Worm (Caenorhabditis elegans) whole organism, L4 larva: ENCODE data around the gene F20C5.11.

Experiments
- ZK546.5 ChIP-seq, 2 experiments: sonication (generic microtip); optimal IDR thresholded peaks; 2 replicates each; lab custom pipeline; 2017; ENCODE audit warnings: missing biosample characterization in 2 of 2, missing genetic modification characterization in 2 of 2
- ceh-44 ChIP-seq: fragments of 200-800 bp; sonication (Bioruptor generic); IDR thresholded peaks from 2 replicates; pipeline ENCODE4 v1.3.6; 2022; ENCODE audit warnings: missing genetic modification reagents, missing genetic modification characterization, missing compliant biosample characterization
- dmd-9 ChIP-seq: fragments of 200-800 bp; sonication (Bioruptor generic); IDR thresholded peaks from 2 replicates; pipeline ENCODE4 v1.3.6; 2022; ENCODE audit warnings: missing genetic modification reagents, missing genetic modification characterization, missing compliant biosample characterization
- egl-27 ChIP-seq: sonication (generic microtip); optimal IDR thresholded peaks from 3 replicates; lab custom pipeline; 2017; ENCODE audit warnings: missing biosample characterization, missing genetic modification reagents, missing genetic modification characterization
- mdl-1 ChIP-seq, 2 experiments: fragments of 150-350 bp in 1 of 2; sonication (generic microtip) in 1 of 2; optimal IDR thresholded peaks; 2 replicates each; lab custom pipeline; 2014 to 2017; ENCODE audit warnings: missing biosample characterization in 2 of 2, missing genetic modification characterization in 2 of 2
- nhr-102 ChIP-seq: sonication (generic microtip); optimal IDR thresholded peaks from 2 replicates; lab custom pipeline; 2016; ENCODE audit warnings: mild to moderate bottlenecking, missing genetic modification characterization, moderate library complexity, missing compliant biosample characterization
- skn-1 ChIP-seq: fragments of 150-350 bp; optimal IDR thresholded peaks from 2 replicates; lab custom pipeline; 2014; ENCODE audit warnings: missing biosample characterization, missing genetic modification characterization
- unc-39 ChIP-seq: sonication (generic microtip); optimal IDR thresholded peaks from 2 replicates; lab custom pipeline; 2017; ENCODE audit warnings: missing biosample characterization, missing genetic modification characterization
- vab-7 ChIP-seq: fragments of 200-800 bp; sonication (Bioruptor generic); IDR thresholded peaks from 2 replicates; pipeline ENCODE4 v1.3.6; 2022; ENCODE audit warnings: missing genetic modification reagents, missing genetic modification characterization, missing compliant biosample characterization
- zag-1 ChIP-seq: fragments of 150-350 bp; optimal IDR thresholded peaks from 2 replicates; lab custom pipeline; 2014; ENCODE audit warnings: missing biosample characterization, missing genetic modification characterization

DNA sequence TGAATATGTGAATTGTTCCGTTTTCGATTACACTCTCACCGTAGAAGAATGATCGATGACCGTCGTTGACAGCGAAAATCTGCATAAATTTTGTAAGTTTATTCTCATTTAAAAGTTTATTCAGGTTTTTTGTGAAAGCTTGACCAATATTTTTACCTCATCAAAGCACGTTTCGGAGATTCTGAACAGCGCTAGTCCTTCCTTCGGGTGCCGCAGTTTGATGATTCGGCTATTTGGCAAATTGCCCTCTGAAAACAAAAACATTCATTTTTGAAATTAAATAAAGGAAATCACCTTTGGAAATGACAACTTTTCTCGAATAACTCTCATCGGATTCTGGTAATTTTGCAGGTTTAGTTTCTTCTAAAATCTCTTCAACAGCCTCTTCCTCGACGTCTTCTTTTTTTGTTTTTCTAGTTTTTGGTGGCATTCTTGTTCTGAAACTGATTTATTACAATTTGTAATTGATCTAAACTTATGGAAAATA is 20.8 kb downstream of the F20C5.11 start, which contains the start of gene F21D5.6:
- no peak for TF ChIP-seq dmd-9
- no peak for TF ChIP-seq nhr-102 (tag; lab: Kevin White, UChicago)
- no peak for TF ChIP-seq ZK546.5 (tag; optimal IDR thresholded peaks at IDR 0.05; lab: Kevin White, UChicago)
- TF ChIP-seq egl-27 (tag; lab: Kevin White, UChicago): no peak
- no peak for TF ChIP-seq unc-39 (tag; lab: Kevin White, UChicago)
- no peak for TF ChIP-seq vab-7 (GFP tag; lab: Robert Waterston, UW)
- no peak for TF ChIP-seq ceh-44 (GFP tag; lab: Robert Waterston, UW)
- TF ChIP-seq zag-1: no peak
- TF ChIP-seq mdl-1 (tag; optimal IDR thresholded peaks at IDR 0.05; lab: Kevin White, UChicago): no peak
- TF ChIP-seq skn-1 (tag; lab: Kevin White, UChicago): no peak
